Worm (Caenorhabditis elegans): ENCODE data around the gene F33H12.1.

DNA sequence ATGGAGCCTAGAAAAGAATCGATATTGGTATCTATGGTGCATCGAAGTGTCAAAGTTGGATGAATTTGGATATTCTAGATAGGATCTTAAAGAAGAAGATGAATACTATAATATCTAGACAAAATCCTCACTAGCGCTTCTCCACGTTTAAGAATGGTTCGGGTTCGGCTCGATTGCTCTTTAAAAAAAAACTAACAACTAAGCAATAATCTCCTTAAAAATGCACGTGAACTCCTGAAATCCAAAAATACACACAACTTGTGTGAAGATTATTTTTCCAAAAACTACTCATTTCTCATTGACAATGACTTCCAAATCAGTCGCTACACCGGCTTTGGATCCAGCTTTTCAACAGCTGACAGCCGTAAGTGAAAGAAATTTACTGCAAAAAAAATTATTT lies 30.9 kb downstream of the F33H12.1 start, which contains the start of gene D2062.1:
- TF ChIP-seq snpc-4 (tag; optimal IDR thresholded peaks at IDR 0.05) (no peak), lsy-2 (tag; optimal IDR thresholded peaks at IDR 0.05) (no peak)
